Worm (Caenorhabditis elegans): ENCODE results near the gene F18G5.6.

- TF ChIP-seq dao-5 (tag; optimal IDR thresholded peaks at IDR 0.05) = no peak
- no peak for TF ChIP-seq him-1 (tag; optimal IDR thresholded peaks at IDR 0.05)
Measured at ce11 chrX:9278653-9279052, 14.5 kb upstream of the F18G5.6 start, which contains the start of gene B0416.4.
